6 worm cellular contexts compared by ENCODE assay signal in genomic region chrV:16232180-16232579, ce11.
A peak's percentile ranks its signal among the peaks of the same experiment; 100 is the strongest.
TF ChIP-seq lines count a peak whose summit lies in the region.

Gene gst-22, minus strand, starts transcription at chrV:16232282.

TF ChIP-seq in whole organism, L1 larva, 84 proteins besides CTCF, POLR2A, EP300 and RAD21:
- TF ChIP-seq ceh-88 (GFP tag; IDR thresholded peaks at IDR 0.05; lab: Robert Waterston, UW) (no peak), efl-1 (optimal IDR thresholded peaks at IDR 0.05; lab: Kevin White, UChicago) (no peak), efl-1 (GFP tag; optimal IDR thresholded peaks at IDR 0.05 in 1 of 2; lab: Kevin White, UChicago) (peak in 1 of 2 experiments; percentile 63), unc-62 (GFP tag; optimal IDR thresholded peaks at IDR 0.05; lab: Kevin White, UChicago) (no peak), tlp-1 (tag; optimal IDR thresholded peaks at IDR 0.05; lab: Kevin White, UChicago) (peak; percentile 64), elt-2 (tag; optimal IDR thresholded peaks at IDR 0.05; lab: Kevin White, UChicago) (peak; percentile 89)

TF ChIP-seq in whole organism, L2 larva, 48 proteins besides CTCF, POLR2A, EP300 and RAD21:
- no peak for TF ChIP-seq nhr-237 (tag; optimal IDR thresholded peaks at IDR 0.05; lab: Kevin White, UChicago)
- no peak for TF ChIP-seq R02D3.7 (tag; optimal IDR thresholded peaks at IDR 0.05; lab: Kevin White, UChicago)
- TF ChIP-seq sma-9 (GFP tag; optimal IDR thresholded peaks at IDR 0.05; lab: Kevin White, UChicago), result peak; percentile 56
- TF ChIP-seq sma-9 (tag; optimal IDR thresholded peaks at IDR 0.05; lab: Kevin White, UChicago), result no peak
- TF ChIP-seq fos-1 (tag; optimal IDR thresholded peaks at IDR 0.05; lab: Kevin White, UChicago), result peak; percentile 99
- no peak for TF ChIP-seq lin-39 (tag; optimal IDR thresholded peaks at IDR 0.05; lab: Kevin White, UChicago)
- TF ChIP-seq blmp-1 (tag; optimal IDR thresholded peaks at IDR 0.05; lab: Kevin White, UChicago; ENCODE audit: insufficient read depth), result no peak
- TF ChIP-seq mbf-1 (tag; optimal IDR thresholded peaks at IDR 0.05; lab: Kevin White, UChicago), result no peak
- TF ChIP-seq ztf-4 (tag; optimal IDR thresholded peaks at IDR 0.05; lab: Kevin White, UChicago), result no peak
- no peak for TF ChIP-seq unc-55 (GFP tag; optimal IDR thresholded peaks at IDR 0.05; lab: Kevin White, UChicago)
- no peak for TF ChIP-seq nhr-12 (tag; optimal IDR thresholded peaks at IDR 0.05; lab: Kevin White, UChicago)
- TF ChIP-seq nhr-77 (tag; optimal IDR thresholded peaks at IDR 0.05; lab: Kevin White, UChicago), result no peak
- peak; percentile 5 for TF ChIP-seq gmeb-1 (tag; optimal IDR thresholded peaks at IDR 0.05; lab: Kevin White, UChicago)
- no peak for TF ChIP-seq unc-39 (tag; optimal IDR thresholded peaks at IDR 0.05; lab: Kevin White, UChicago)
- TF ChIP-seq skn-1 (tag; optimal IDR thresholded peaks at IDR 0.05; lab: Kevin White, UChicago), result peak; percentile 10

TF ChIP-seq in whole organism, L3 larva, 47 proteins besides CTCF, POLR2A, EP300 and RAD21:
- peak; percentile 97 for TF ChIP-seq pqm-1 (tag; optimal IDR thresholded peaks at IDR 0.05; lab: Kevin White, UChicago)
- TF ChIP-seq jun-1 (tag; optimal IDR thresholded peaks at IDR 0.05; lab: Kevin White, UChicago), result peak; percentile 48
- peak; percentile 2 for TF ChIP-seq ceh-28 (tag; optimal IDR thresholded peaks at IDR 0.05; lab: Kevin White, UChicago)
- TF ChIP-seq R02D3.7 (tag; optimal IDR thresholded peaks at IDR 0.05; lab: Kevin White, UChicago), result no peak
- no peak for TF ChIP-seq lin-15B (tag; optimal IDR thresholded peaks at IDR 0.05; lab: Kevin White, UChicago)
- peak; percentile 92 for TF ChIP-seq elt-2 (tag; optimal IDR thresholded peaks at IDR 0.05; lab: Kevin White, UChicago)
TF ChIP-seq in whole organism, L3 larva: peak in this region for 4.

TF ChIP-seq in whole organism, L4 larva, 104 proteins besides CTCF, POLR2A, EP300 and RAD21:
- TF ChIP-seq R02D3.7 (tag; optimal IDR thresholded peaks at IDR 0.05; lab: Kevin White, UChicago), result no peak
- no peak for TF ChIP-seq dve-1 (tag; optimal IDR thresholded peaks at IDR 0.05; lab: Kevin White, UChicago; ENCODE audit: insufficient read depth)
- TF ChIP-seq mxl-3 (GFP tag; optimal IDR thresholded peaks at IDR 0.05; lab: Kevin White, UChicago), result no peak
- no peak for TF ChIP-seq daf-16 (GFP tag; optimal IDR thresholded peaks at IDR 0.05; lab: Kevin White, UChicago)
- TF ChIP-seq daf-16 (tag; optimal IDR thresholded peaks at IDR 0.05; lab: Kevin White, UChicago), result no peak
- peak; percentile 87 for TF ChIP-seq php-3 (GFP tag; IDR thresholded peaks at IDR 0.05; lab: Robert Waterston, UW)
- TF ChIP-seq snpc-4 (tag; optimal IDR thresholded peaks at IDR 0.05; lab: Kevin White, UChicago), result no peak
- no peak for TF ChIP-seq snpc-1.2 (GFP tag; IDR thresholded peaks at IDR 0.05; lab: Robert Waterston, UW)
- no peak for TF ChIP-seq nhr-10 (tag; optimal IDR thresholded peaks at IDR 0.05; lab: Kevin White, UChicago)
- TF ChIP-seq ceh-20 (GFP tag; IDR thresholded peaks at IDR 0.05; lab: Robert Waterston, UW), result no peak
- peak; percentile 82 for TF ChIP-seq pqm-1 (tag; optimal IDR thresholded peaks at IDR 0.05; lab: Kevin White, UChicago)
- TF ChIP-seq nhr-28 (tag; optimal IDR thresholded peaks at IDR 0.05; lab: Kevin White, UChicago), result peak; percentile 44
- TF ChIP-seq nhr-41 (GFP tag; IDR thresholded peaks at IDR 0.05; lab: Robert Waterston, UW), result no peak
- no peak for TF ChIP-seq mxl-2 (GFP tag; conservative IDR thresholded peaks at IDR 0.05; lab: Robert Waterston, UW)
- peak; percentile 82 for TF ChIP-seq dmd-6 (GFP tag; IDR thresholded peaks at IDR 0.05; lab: Robert Waterston, UW)
- no peak for TF ChIP-seq lin-38 (GFP tag; IDR thresholded peaks at IDR 0.05; lab: Robert Waterston, UW)
- no peak for TF ChIP-seq lin-29 (GFP tag; IDR thresholded peaks at IDR 0.05; lab: Robert Waterston, UW)
- no peak for TF ChIP-seq hlh-30 (tag; optimal IDR thresholded peaks at IDR 0.05; lab: Kevin White, UChicago; ENCODE audit: insufficient read depth)
- TF ChIP-seq hlh-11 (tag; optimal IDR thresholded peaks at IDR 0.05; lab: Kevin White, UChicago), result peak; percentile 24
- TF ChIP-seq nhr-237 (tag; optimal IDR thresholded peaks at IDR 0.05; lab: Kevin White, UChicago), result no peak
- TF ChIP-seq arid-1 (GFP tag; conservative IDR thresholded peaks at IDR 0.05; lab: Robert Waterston, UW), result no peak
TF ChIP-seq in whole organism, L4 larva: peak in this region for 5.

TF ChIP-seq in whole organism, late embryonic, 69 proteins besides CTCF, POLR2A, EP300 and RAD21:
- TF ChIP-seq pax-1 (tag; optimal IDR thresholded peaks at IDR 0.05; lab: Kevin White, UChicago) (no peak), che-1 (tag; optimal IDR thresholded peaks at IDR 0.05; lab: Kevin White, UChicago) (no peak), ets-4 (tag; optimal IDR thresholded peaks at IDR 0.05; lab: Kevin White, UChicago) (no peak), elt-2 (tag; optimal IDR thresholded peaks at IDR 0.05; lab: Kevin White, UChicago) (peak; percentile 86), K02D7.2 (tag; optimal IDR thresholded peaks at IDR 0.05; lab: Kevin White, UChicago) (no peak)

TF ChIP-seq in whole organism, young adult, 124 proteins besides CTCF, POLR2A, EP300 and RAD21:
- TF ChIP-seq ztf-18 (tag; optimal IDR thresholded peaks at IDR 0.05; lab: Kevin White, UChicago), result no peak
- peak; percentile 51 for TF ChIP-seq nhr-80 (tag; optimal IDR thresholded peaks at IDR 0.05; lab: Kevin White, UChicago)
